Worm (Caenorhabditis elegans) whole organism, early embryonic: ENCODE data around the gene T16G12.13.

Source experiments
- ama-1 ChIP-seq: fragments of 150-350 bp; optimal IDR thresholded peaks from 2 replicates; lab custom pipeline; 2014
- ceh-36 ChIP-seq: sonication (generic microtip); optimal IDR thresholded peaks from 2 replicates; lab custom pipeline; 2016; ENCODE audit warnings: missing genetic modification characterization, inconsistent platforms, missing compliant biosample characterization
- ets-7 ChIP-seq: sonication (generic microtip); optimal IDR thresholded peaks from 2 replicates; lab custom pipeline; 2016; ENCODE audit warnings: missing genotype, missing genetic modification characterization, missing compliant biosample characterization
- flt-1 ChIP-seq: fragments of 200-800 bp; sonication (Bioruptor generic); IDR thresholded peaks from 2 replicates; pipeline ENCODE4 v1.3.6; 2022; ENCODE audit warnings: missing genetic modification characterization, missing compliant biosample characterization
- hmbx-1 ChIP-seq: sonication (generic microtip); optimal IDR thresholded peaks from 2 replicates; lab custom pipeline; 2016; ENCODE audit warnings: mild to moderate bottlenecking, missing genetic modification characterization, missing compliant biosample characterization
- pes-1 ChIP-seq: fragments of 200-800 bp; sonication (Bioruptor generic); IDR thresholded peaks from 2 replicates; pipeline ENCODE4 v1.3.6; 2022; ENCODE audit warnings: missing genetic modification reagents, missing genetic modification characterization, missing compliant biosample characterization
- scrt-1 ChIP-seq: fragments of 200-800 bp; sonication (Bioruptor generic); IDR thresholded peaks from 2 replicates; pipeline ENCODE4 v1.3.6; 2022; ENCODE audit warnings: missing genetic modification characterization, missing compliant biosample characterization
- sea-1 ChIP-seq: fragments of 200-800 bp; sonication (Bioruptor generic); conservative IDR thresholded peaks from 2 replicates; pipeline ENCODE4 v1.3.6; 2022; ENCODE audit warnings: missing genetic modification characterization, missing compliant biosample characterization
- tra-4 ChIP-seq: sonication (generic microtip); optimal IDR thresholded peaks from 2 replicates; lab custom pipeline; 2017; ENCODE audit warnings: missing genetic modification characterization, missing compliant biosample characterization

DNA sequence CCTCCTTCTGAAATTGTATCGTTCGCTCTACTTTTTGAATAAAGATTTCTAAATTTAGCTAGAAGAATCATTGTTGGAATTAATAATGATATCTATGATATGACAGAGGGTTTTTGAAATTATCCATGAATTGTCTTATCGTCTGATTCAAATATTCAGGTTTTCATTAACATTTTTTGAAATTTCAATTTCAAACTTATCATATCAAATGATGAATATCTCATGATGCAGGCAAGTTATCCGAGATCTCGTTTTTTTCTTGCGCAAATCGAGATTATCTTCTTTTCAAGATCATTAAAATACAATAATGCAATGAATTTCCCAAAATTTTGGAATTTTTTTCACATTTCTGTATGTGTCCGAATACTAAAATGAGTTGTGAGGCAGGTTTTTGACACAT, 37.3 kb downstream of the T16G12.13 start, which contains the start of gene spop-1:
- no peak for TF ChIP-seq scrt-1
- no peak for TF ChIP-seq pes-1 (GFP tag; lab: Robert Waterston, UW)
- TF ChIP-seq ama-1 (lab: Kevin White, UChicago), result no peak
- no peak for TF ChIP-seq tra-4 (tag; lab: Kevin White, UChicago)
- TF ChIP-seq ceh-36 (tag; lab: Kevin White, UChicago), result no peak
- TF ChIP-seq flt-1 (GFP tag; lab: Robert Waterston, UW), result no peak
- TF ChIP-seq hmbx-1 (tag; lab: Kevin White, UChicago), result no peak
- no peak for TF ChIP-seq ets-7 (tag; lab: Kevin White, UChicago)
- TF ChIP-seq sea-1 (GFP tag; lab: Robert Waterston, UW), result no peak
